Worm (Caenorhabditis elegans): Measurements from ENCODE around the gene gsto-2.

DNA sequence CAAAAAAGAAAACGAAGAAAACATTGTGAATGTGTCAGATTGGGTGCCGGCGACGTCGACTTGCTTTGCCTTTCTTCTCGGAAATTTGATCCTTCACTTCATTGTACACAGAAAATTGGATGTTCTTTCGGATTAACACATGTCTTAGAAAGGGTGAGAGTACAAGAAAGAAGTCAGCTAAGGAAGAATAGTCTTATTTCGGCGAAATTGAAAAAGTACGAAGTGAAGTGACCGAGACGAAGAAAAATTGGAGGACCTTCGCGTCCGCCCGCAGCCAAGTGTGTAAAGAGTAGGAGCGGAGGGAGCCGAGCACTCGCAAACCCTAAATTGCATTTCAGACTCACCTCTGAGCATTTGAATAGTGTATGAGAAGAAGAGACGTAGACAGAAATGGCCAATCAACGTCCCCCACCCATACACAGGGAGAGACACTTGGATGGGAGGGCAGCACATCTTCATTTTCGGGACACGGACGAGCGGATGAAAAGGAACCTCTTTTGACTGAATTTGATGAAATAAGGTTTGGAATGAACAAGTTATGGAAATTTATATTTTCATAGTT is 34.1 kb downstream of the gsto-2 start, which contains the start of gene glr-1:
- no peak for TF ChIP-seq unc-130 (GFP tag; optimal IDR thresholded peaks at IDR 0.05)
- TF ChIP-seq akir-1 (GFP tag; optimal IDR thresholded peaks at IDR 0.05): no peak
- no peak for TF ChIP-seq ama-1 (optimal IDR thresholded peaks at IDR 0.05)
- TF ChIP-seq ama-1 (GFP tag; optimal IDR thresholded peaks at IDR 0.05): no peak
- TF ChIP-seq somi-1 (GFP tag; optimal IDR thresholded peaks at IDR 0.05): no peak
- no peak for TF ChIP-seq B0019.2 (GFP tag; conservative IDR thresholded peaks at IDR 0.05)
- TF ChIP-seq tlf-1 (GFP tag; optimal IDR thresholded peaks at IDR 0.05): no peak
- TF ChIP-seq snpc-4 (GFP tag; optimal IDR thresholded peaks at IDR 0.05): no peak
- no peak for TF ChIP-seq snpc-4 (tag; optimal IDR thresholded peaks at IDR 0.05)
- TF ChIP-seq ztf-22 (GFP tag; optimal IDR thresholded peaks at IDR 0.05): no peak
- TF ChIP-seq bed-2 (GFP tag; IDR thresholded peaks at IDR 0.05): no peak
- TF ChIP-seq chd-7 (tag; optimal IDR thresholded peaks at IDR 0.05): no peak
- TF ChIP-seq unc-62 (GFP tag; optimal IDR thresholded peaks at IDR 0.05): no peak
- no peak for TF ChIP-seq mxl-1 (tag; optimal IDR thresholded peaks at IDR 0.05)
- no peak for TF ChIP-seq nfya-1 (tag; optimal IDR thresholded peaks at IDR 0.05; ENCODE audit: borderline replicate concordance, insufficient read depth)
